Fruit fly (Drosophila melanogaster) whole organism, adult: Measurements from ENCODE around the gene tctn.

Experiments used
- CG11617 ChIP-seq: fragments of 200-800 bp; sonication (Bioruptor generic); optimal IDR thresholded peaks from 2 replicates; lab custom pipeline; 2017; ENCODE audit warnings: mild to moderate bottlenecking, missing biosample characterization, missing genetic modification reagents, missing genetic modification characterization
- CG12768 ChIP-seq: fragments of 200-800 bp; sonication (Bioruptor generic); optimal IDR thresholded peaks from 2 replicates; lab custom pipeline; 2017; ENCODE audit warnings: missing biosample characterization, missing genetic modification characterization, mild to moderate bottlenecking, moderate library complexity, missing genetic modification reagents
- CG14711 ChIP-seq: fragments of 200-800 bp; sonication (Bioruptor generic); optimal IDR thresholded peaks from 2 replicates; lab custom pipeline; 2018; ENCODE audit warnings: missing biosample characterization, mild to moderate bottlenecking, missing genetic modification characterization, moderate library complexity
- CG1620 ChIP-seq: fragments of 200-800 bp; sonication (Bioruptor generic); optimal IDR thresholded peaks from 2 replicates; lab custom pipeline; 2016; ENCODE audit warnings: missing biosample characterization, missing genetic modification characterization
- CG33017 ChIP-seq: fragments of 200-800 bp; sonication (Bioruptor generic); optimal IDR thresholded peaks from 2 replicates; lab custom pipeline; 2018; ENCODE audit warnings: missing biosample characterization, mild to moderate bottlenecking, missing genetic modification characterization, moderate library complexity
- CG5204 ChIP-seq: fragments of 200-800 bp; sonication (Bioruptor generic); optimal IDR thresholded peaks from 2 replicates; lab custom pipeline; 2016; ENCODE audit warnings: missing biosample characterization, missing genetic modification characterization
- CG7045 ChIP-seq: fragments of 200-800 bp; sonication (Bioruptor generic); optimal IDR thresholded peaks from 2 replicates; lab custom pipeline; 2017; ENCODE audit warnings: missing biosample characterization, mild to moderate bottlenecking, missing genetic modification characterization
- CG7101 ChIP-seq: fragments of 200-800 bp; sonication (Bioruptor generic); optimal IDR thresholded peaks from 2 replicates; lab custom pipeline; 2018; ENCODE audit warnings: missing biosample characterization, mild to moderate bottlenecking, missing genetic modification characterization, moderate library complexity
- Clk ChIP-seq: fragments of 200-800 bp; sonication (Bioruptor generic); optimal IDR thresholded peaks from 2 replicates; lab custom pipeline; 2017; ENCODE audit warnings: missing biosample characterization, missing genetic modification characterization
- Crg-1 ChIP-seq: fragments of 200-800 bp; sonication (Bioruptor generic); optimal IDR thresholded peaks from 2 replicates; lab custom pipeline; 2016; ENCODE audit warnings: missing biosample characterization, missing genetic modification characterization
- Hr96 ChIP-seq: fragments of 200-800 bp; sonication (Bioruptor generic); optimal IDR thresholded peaks from 2 replicates; lab custom pipeline; 2016; ENCODE audit warnings: missing biosample characterization, missing genetic modification characterization
- Mnt ChIP-seq: fragments of 200-800 bp; sonication (Bioruptor generic); optimal IDR thresholded peaks from 2 replicates; lab custom pipeline; 2016; ENCODE audit warnings: missing biosample characterization, mild to moderate bottlenecking, missing genetic modification characterization
- bab1 ChIP-seq: fragments of 200-800 bp; sonication (Bioruptor generic); optimal IDR thresholded peaks from 3 replicates; lab custom pipeline; 2019; ENCODE audit warnings: missing biosample characterization, mild to moderate bottlenecking, missing genetic modification characterization, moderate library complexity
- cic ChIP-seq: fragments of 200-800 bp; sonication (Bioruptor generic); optimal IDR thresholded peaks from 2 replicates; lab custom pipeline; 2017; ENCODE audit warnings: missing biosample characterization, mild to moderate bottlenecking, missing genetic modification characterization, moderate library complexity
- cnc ChIP-seq, 2 experiments: fragments of >200 bp; optimal IDR thresholded peaks; 2 replicates each; lab custom pipeline; 2017
- kay ChIP-seq: fragments of 200-800 bp; sonication (Bioruptor generic); peaks from one replicate; lab custom pipeline; 2016; ENCODE audit warnings: missing biosample characterization, missing genetic modification characterization, borderline replicate concordance
- ovo ChIP-seq: fragments of 200-800 bp; sonication (Bioruptor generic); optimal IDR thresholded peaks from 2 replicates; lab custom pipeline; 2016; ENCODE audit warnings: missing biosample characterization, missing genetic modification characterization
- pad ChIP-seq: fragments of 200-800 bp; sonication (Bioruptor generic); optimal IDR thresholded peaks from 3 replicates; lab custom pipeline; 2017; ENCODE audit warnings: missing biosample characterization, missing genetic modification characterization, mild to moderate bottlenecking, moderate library complexity, missing genetic modification reagents
- tj ChIP-seq: fragments of 200-800 bp; sonication (Bioruptor generic); optimal IDR thresholded peaks from 3 replicates; lab custom pipeline; 2017; ENCODE audit warnings: missing biosample characterization, mild to moderate bottlenecking, missing genetic modification characterization, moderate library complexity
- toe ChIP-seq: fragments of 200-800 bp; sonication (Bioruptor generic); optimal IDR thresholded peaks from 2 replicates; lab custom pipeline; 2016; ENCODE audit warnings: missing biosample characterization, missing genetic modification characterization

tctn gene

dm6 chr2L:6172996-6173395 lies 42.5 kb upstream of the tctn start:
- TF ChIP-seq CG12768 (GFP tag; lab: Kevin White, UChicago) = no peak
- TF ChIP-seq cnc (optimal IDR thresholded peaks at IDR 0.05; lab: Kevin White, UChicago) = no peak
- no peak for TF ChIP-seq cic
- TF ChIP-seq CG11617 (GFP tag; lab: Kevin White, UChicago) = no peak
- no peak for TF ChIP-seq toe
- no peak for TF ChIP-seq CG5204
- TF ChIP-seq pad (GFP tag; lab: Kevin White, UChicago) = no peak
- no peak for TF ChIP-seq ovo (GFP tag; lab: Kevin White, UChicago)
- no peak for TF ChIP-seq CG1620 (GFP tag; lab: Kevin White, UChicago)
- no peak for TF ChIP-seq CG14711 (tag; lab: Kevin White, UChicago)
- TF ChIP-seq Hr96 (GFP tag; lab: Kevin White, UChicago) = no peak
- TF ChIP-seq CG7101 (tag; lab: Kevin White, UChicago) = no peak
- TF ChIP-seq CG33017 (tag; lab: Kevin White, UChicago) = no peak
- TF ChIP-seq bab1 (GFP tag; lab: Kevin White, UChicago) = no peak

- TF ChIP-seq cnc (optimal IDR thresholded peaks at IDR 0.05; lab: Kevin White, UChicago) (no peak), Crg-1 (GFP tag; lab: Kevin White, UChicago) (no peak), toe (no peak), CG7045 (no peak), CG5204 (no peak)
These were observed 40.7 kb upstream of the tctn start for dm6 chr2L:6171166-6171565.

DNA sequence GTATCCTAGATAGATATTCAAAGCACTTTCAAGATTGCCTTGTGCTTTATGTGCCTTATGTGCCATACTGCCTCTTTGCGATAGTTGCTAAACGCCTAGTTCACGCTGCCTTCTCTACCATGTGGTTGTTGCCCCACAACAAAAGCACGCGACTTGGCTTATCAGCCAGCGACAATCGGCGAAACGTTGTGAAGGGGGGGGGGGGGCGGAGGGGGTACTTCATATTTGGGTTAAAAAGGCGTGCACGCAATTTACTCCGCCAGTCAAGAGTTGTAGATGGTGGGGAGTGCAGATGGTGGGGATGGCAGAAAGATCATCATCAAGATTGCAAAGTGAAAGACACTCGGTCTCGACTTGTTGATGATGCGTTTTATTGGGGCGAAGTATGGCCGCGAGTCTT lies 38.7 kb upstream of the tctn start:
- TF ChIP-seq tj (GFP tag; lab: Kevin White, UChicago) (no peak), Crg-1 (GFP tag; lab: Kevin White, UChicago) (no peak)

DNA sequence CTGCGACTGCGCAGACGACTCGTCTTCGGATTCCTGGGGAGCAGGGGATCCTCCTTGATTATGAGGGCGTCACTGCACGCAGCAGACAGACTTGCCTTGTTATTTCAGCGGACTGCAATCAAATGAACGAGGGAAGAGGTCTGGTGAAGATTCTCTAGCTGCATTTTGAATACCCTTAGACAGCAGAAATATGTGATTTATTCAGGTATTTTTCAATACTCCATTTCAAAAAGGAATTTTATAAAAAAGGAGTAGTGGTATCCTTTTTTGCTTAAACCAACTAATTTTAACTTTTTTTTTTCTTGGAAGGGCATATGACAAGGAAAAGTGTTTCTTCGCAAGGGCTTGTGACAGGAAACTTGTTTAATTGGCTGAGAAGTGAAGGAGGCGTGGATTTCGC lies 35.2 kb upstream of the tctn start:
- TF ChIP-seq tj (GFP tag; lab: Kevin White, UChicago) (no peak), kay (GFP tag; lab: Kevin White, UChicago) (no peak), CG33017 (tag; lab: Kevin White, UChicago) (no peak), CG14711 (tag; lab: Kevin White, UChicago) (no peak), bab1 (GFP tag; lab: Kevin White, UChicago) (no peak), CG12768 (GFP tag; lab: Kevin White, UChicago) (no peak), Clk (no peak), toe (no peak), CG7101 (tag; lab: Kevin White, UChicago) (no peak), pad (GFP tag; lab: Kevin White, UChicago) (no peak), Mnt (GFP tag; lab: Kevin White, UChicago) (no peak), CG1620 (GFP tag; lab: Kevin White, UChicago) (no peak), CG5204 (no peak), CG11617 (GFP tag; lab: Kevin White, UChicago) (no peak), cic (no peak), cnc (optimal IDR thresholded peaks at IDR 0.05; lab: Kevin White, UChicago) (no peak), ovo (GFP tag; lab: Kevin White, UChicago) (no peak), Crg-1 (GFP tag; lab: Kevin White, UChicago) (no peak)

- TF ChIP-seq kay (GFP tag; lab: Kevin White, UChicago) (no peak), CG33017 (tag; lab: Kevin White, UChicago) (no peak), Clk (no peak), tj (GFP tag; lab: Kevin White, UChicago) (no peak), Mnt (GFP tag; lab: Kevin White, UChicago) (no peak), cic (no peak)
These were observed 29.6 kb upstream of the tctn start, which contains the start of gene CG13989 for dm6 chr2L:6160100-6160499. TSS of gene CG13989 (plus strand) at chr2L:6160400.

- TF ChIP-seq kay (GFP tag; lab: Kevin White, UChicago) (no peak), CG12768 (GFP tag; lab: Kevin White, UChicago) (no peak), Crg-1 (GFP tag; lab: Kevin White, UChicago) (no peak), Mnt (GFP tag; lab: Kevin White, UChicago) (no peak), CG1620 (GFP tag; lab: Kevin White, UChicago) (no peak), CG14711 (tag; lab: Kevin White, UChicago) (no peak), tj (GFP tag; lab: Kevin White, UChicago) (no peak), pad (GFP tag; lab: Kevin White, UChicago) (no peak), Hr96 (GFP tag; lab: Kevin White, UChicago) (no peak), CG7045 (no peak)
These were observed 24.6 kb upstream of the tctn start, which contains the start of gene CG31639 for dm6 chr2L:6155041-6155440. TSS of gene CG31639 (minus strand) at chr2L:6155141.

DNA sequence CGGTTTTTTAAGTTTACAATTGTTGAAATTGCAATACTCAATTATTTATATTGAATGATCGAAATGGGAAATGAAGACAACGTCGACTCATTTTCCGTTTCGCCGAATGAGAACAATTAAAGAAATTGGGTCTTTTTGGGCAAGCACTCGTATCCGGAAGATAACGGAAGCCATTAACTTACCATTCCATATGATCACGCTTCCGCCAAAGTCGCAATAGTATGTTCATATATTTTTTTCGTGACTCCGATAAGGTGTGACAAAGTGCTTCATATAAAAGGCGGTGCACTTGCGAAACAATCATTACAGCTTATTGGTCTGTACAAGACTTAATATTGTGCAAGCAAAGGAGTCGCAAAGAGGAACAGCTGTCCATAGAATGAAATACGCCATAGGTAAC lies 21.2 kb upstream of the tctn start, which contains the start of gene Muc26B:
Gene Muc26B (plus strand): TSS at position 301 of the 400 bp plus-strand sequence.
- TF ChIP-seq CG33017 (tag; lab: Kevin White, UChicago) = no peak
- no peak for TF ChIP-seq kay (GFP tag; lab: Kevin White, UChicago)
- TF ChIP-seq CG11617 (GFP tag; lab: Kevin White, UChicago) = no peak
- TF ChIP-seq CG5204 = no peak
- no peak for TF ChIP-seq bab1 (GFP tag; lab: Kevin White, UChicago)
- TF ChIP-seq CG1620 (GFP tag; lab: Kevin White, UChicago) = no peak
- no peak for TF ChIP-seq tj (GFP tag; lab: Kevin White, UChicago)
- TF ChIP-seq toe = no peak
- no peak for TF ChIP-seq cnc (optimal IDR thresholded peaks at IDR 0.05; lab: Kevin White, UChicago)
- no peak for TF ChIP-seq cic
- TF ChIP-seq Crg-1 (GFP tag; lab: Kevin White, UChicago) = no peak
- TF ChIP-seq Hr96 (GFP tag; lab: Kevin White, UChicago) = no peak
- no peak for TF ChIP-seq pad (GFP tag; lab: Kevin White, UChicago)
- no peak for TF ChIP-seq ovo (GFP tag; lab: Kevin White, UChicago)
